Fruit fly (Drosophila melanogaster) whole organism, embryonic: ENCODE measurements around the gene Cyp4g15.

ENCODE experiments used
- ATbp ChIP-seq: fragments of 200-800 bp; sonication (Bioruptor generic); optimal IDR thresholded peaks from 2 replicates; lab custom pipeline; 2017; ENCODE audit warnings: missing biosample characterization, mild to moderate bottlenecking, missing genetic modification characterization, missing genetic modification reagents
- CG10654 ChIP-seq: fragments of 200-800 bp; sonication (Bioruptor generic); optimal IDR thresholded peaks from 2 replicates; lab custom pipeline; 2016; ENCODE audit warnings: missing biosample characterization, missing genetic modification characterization
- CG11247 ChIP-seq: fragments of 200-800 bp; sonication (Bioruptor generic); IDR thresholded peaks from 2 replicates; pipeline ENCODE4 v1.3.6; 2022; ENCODE audit warnings: missing biosample characterization, missing genetic modification characterization
- CG11504 ChIP-seq: fragments of 200-800 bp; sonication (Bioruptor generic); optimal IDR thresholded peaks from 3 replicates; lab custom pipeline; 2019; ENCODE audit warnings: missing biosample characterization, mild to moderate bottlenecking, missing genetic modification characterization, moderate library complexity
- CG11695 ChIP-seq: fragments of 200-800 bp; sonication (Bioruptor generic); IDR thresholded peaks from 3 replicates; pipeline ENCODE4 v1.3.6; 2022; ENCODE audit warnings: missing biosample characterization, missing genetic modification characterization
- CG11696 ChIP-seq: fragments of 200-800 bp; sonication (Bioruptor generic); IDR thresholded peaks from 2 replicates; pipeline ENCODE4 v1.3.6; 2022; ENCODE audit warnings: missing biosample characterization, missing genetic modification characterization
- CG13424 ChIP-seq: fragments of 200-800 bp; sonication (Bioruptor generic); optimal IDR thresholded peaks from 2 replicates; lab custom pipeline; 2019; ENCODE audit warnings: missing biosample characterization, mild to moderate bottlenecking, missing genetic modification characterization, moderate library complexity
- CG13894 ChIP-seq: fragments of 200-800 bp; sonication (Bioruptor generic); optimal IDR thresholded peaks from 3 replicates; lab custom pipeline; 2018; ENCODE audit warnings: missing biosample characterization, mild to moderate bottlenecking, missing genetic modification characterization, moderate library complexity
- CG14050 ChIP-seq: fragments of 200-800 bp; sonication (Bioruptor generic); IDR thresholded peaks from 3 replicates; pipeline ENCODE4 v1.3.6; 2022; ENCODE audit warnings: missing biosample characterization, missing genetic modification characterization
- CG15514 ChIP-seq: fragments of 200-800 bp; sonication (Bioruptor generic); optimal IDR thresholded peaks from 3 replicates; lab custom pipeline; 2017; ENCODE audit warnings: missing biosample characterization, missing genetic modification characterization, mild to moderate bottlenecking, moderate library complexity, missing genetic modification reagents
- CG17359 ChIP-seq: fragments of 200-800 bp; sonication (Bioruptor generic); optimal IDR thresholded peaks from 3 replicates; lab custom pipeline; 2018; ENCODE audit warnings: missing biosample characterization, mild to moderate bottlenecking, missing genetic modification characterization, moderate library complexity
- CG18599 ChIP-seq: fragments of 200-800 bp; sonication (Bioruptor generic); optimal IDR thresholded peaks from 3 replicates; lab custom pipeline; 2017; ENCODE audit warnings: missing biosample characterization, missing genetic modification characterization, mild to moderate bottlenecking, moderate library complexity, missing genetic modification reagents
- CG2199 ChIP-seq: fragments of 200-800 bp; sonication (Bioruptor generic); IDR thresholded peaks from 3 replicates; pipeline ENCODE4 v1.3.6; 2022; ENCODE audit warnings: missing biosample characterization, missing genetic modification characterization
- CG34376 ChIP-seq: fragments of 200-800 bp; sonication (Bioruptor generic); optimal IDR thresholded peaks from 2 replicates; lab custom pipeline; 2018; ENCODE audit warnings: missing biosample characterization, mild to moderate bottlenecking, missing genetic modification characterization
- CG8944 ChIP-seq: fragments of 200-800 bp; sonication (Bioruptor generic); optimal IDR thresholded peaks from 3 replicates; lab custom pipeline; 2016; ENCODE audit warnings: missing biosample characterization, missing genetic modification characterization
- CTCF ChIP-seq: fragments of 200-800 bp; sonication (Bioruptor generic); optimal IDR thresholded peaks from 2 replicates; lab custom pipeline; 2017; ENCODE audit warnings: missing biosample characterization, mild to moderate bottlenecking, missing genetic modification characterization, moderate library complexity
- CoRest ChIP-seq: fragments of 200-800 bp; sonication (Bioruptor generic); optimal IDR thresholded peaks from 3 replicates; lab custom pipeline; 2018; ENCODE audit warnings: missing biosample characterization, mild to moderate bottlenecking, missing genetic modification characterization, moderate library complexity
- D19B ChIP-seq: fragments of 200-800 bp; sonication (Bioruptor generic); optimal IDR thresholded peaks from 2 replicates; lab custom pipeline; 2017; ENCODE audit warnings: missing biosample characterization, mild to moderate bottlenecking, missing genetic modification characterization
- Deaf1 ChIP-seq: fragments of 200-800 bp; optimal IDR thresholded peaks from 3 replicates; lab custom pipeline; 2019; ENCODE audit warnings: missing biosample characterization, mild to moderate bottlenecking, missing genetic modification characterization, moderate library complexity
- Drgx ChIP-seq: fragments of 200-800 bp; sonication (Bioruptor generic); IDR thresholded peaks from 2 replicates; pipeline ENCODE4 v1.3.6; 2022; ENCODE audit warnings: missing biosample characterization, missing genetic modification characterization
- Ets65A ChIP-seq: fragments of 200-800 bp; sonication (Bioruptor generic); peaks from one replicate; lab custom pipeline; 2016; ENCODE audit warnings: missing biosample characterization, missing genetic modification characterization
- HLH54F ChIP-seq: fragments of 200-800 bp; sonication (Bioruptor generic); optimal IDR thresholded peaks from 3 replicates; lab custom pipeline; 2016; ENCODE audit warnings: missing biosample characterization, missing genetic modification characterization
- Hey ChIP-seq: fragments of 200-800 bp; sonication (Bioruptor generic); optimal IDR thresholded peaks from 3 replicates; lab custom pipeline; 2018; ENCODE audit warnings: missing biosample characterization, mild to moderate bottlenecking, missing genetic modification characterization
- Hr51 ChIP-seq, 2 experiments: fragments of 200-800 bp; sonication (Bioruptor generic); optimal IDR thresholded peaks; 2 replicates in 1 of 2; 3 replicates in 1 of 2; lab custom pipeline; 2016 to 2018; ENCODE audit warnings: missing biosample characterization in 2 of 2, missing genetic modification characterization in 2 of 2, mild to moderate bottlenecking in 1 of 2, moderate library complexity in 1 of 2
- Med ChIP-seq: fragments of 200-800 bp; sonication (Bioruptor generic); peaks from one replicate; lab custom pipeline; 2016; ENCODE audit warnings: missing biosample characterization, missing genetic modification characterization, mild to moderate bottlenecking, inconsistent platforms, moderate library complexity
- Mrtf ChIP-seq: fragments of 200-800 bp; sonication (Bioruptor generic); IDR thresholded peaks from 3 replicates; pipeline ENCODE4 v1.3.6; 2022; ENCODE audit warnings: missing biosample characterization, missing genetic modification characterization
- NC2β ChIP-seq: fragments of 200-800 bp; sonication (Bioruptor generic); optimal IDR thresholded peaks from 2 replicates; lab custom pipeline; 2016; ENCODE audit warnings: missing biosample characterization, missing genetic modification characterization
- Nf-YB ChIP-seq: fragments of 200-800 bp; sonication (Bioruptor generic); optimal IDR thresholded peaks from 3 replicates; lab custom pipeline; 2019; ENCODE audit warnings: missing biosample characterization, mild to moderate bottlenecking, missing genetic modification characterization, moderate library complexity
- Six4 ChIP-seq: fragments of 200-800 bp; sonication (Bioruptor generic); optimal IDR thresholded peaks from 2 replicates; lab custom pipeline; 2016; ENCODE audit warnings: missing biosample characterization, missing genetic modification characterization
- Xrp1 ChIP-seq: fragments of 200-800 bp; sonication (Bioruptor generic); IDR thresholded peaks from 2 replicates; pipeline ENCODE4 v1.3.6; 2022; ENCODE audit warnings: missing biosample characterization, missing genetic modification characterization
- ase ChIP-seq: fragments of 200-800 bp; sonication (Bioruptor generic); IDR thresholded peaks from 3 replicates; pipeline ENCODE4 v1.3.6; 2022; ENCODE audit warnings: missing biosample characterization, missing genetic modification characterization
- ato ChIP-seq: fragments of 200-800 bp; sonication (Bioruptor generic); IDR thresholded peaks from 2 replicates; pipeline ENCODE4 v1.3.6; 2022; ENCODE audit warnings: missing biosample characterization, missing genetic modification characterization; ENCODE audit not compliant: partially characterized antibody
- bab2 ChIP-seq: fragments of 200-800 bp; sonication (Bioruptor generic); optimal IDR thresholded peaks from 2 replicates; lab custom pipeline; 2016; ENCODE audit warnings: missing biosample characterization, missing genetic modification characterization
- bcd ChIP-seq: fragments of 200-800 bp; sonication (Bioruptor generic); optimal IDR thresholded peaks from 2 replicates; lab custom pipeline; 2017; ENCODE audit warnings: missing biosample characterization, mild to moderate bottlenecking, missing genetic modification characterization
- bigmax ChIP-seq: fragments of 200-800 bp; sonication (Bioruptor generic); optimal IDR thresholded peaks from 2 replicates; lab custom pipeline; 2018; ENCODE audit warnings: missing biosample characterization, mild to moderate bottlenecking, missing genetic modification characterization
- exex ChIP-seq: fragments of 200-800 bp; sonication (Bioruptor generic); optimal IDR thresholded peaks from 4 replicates; lab custom pipeline; 2018; ENCODE audit warnings: missing biosample characterization, mild to moderate bottlenecking, missing genetic modification characterization, moderate library complexity
- fru ChIP-seq: fragments of >200 bp; optimal IDR thresholded peaks from 2 replicates; lab custom pipeline; 2017
- gem ChIP-seq: fragments of 200-800 bp; sonication (Bioruptor generic); optimal IDR thresholded peaks from 2 replicates; lab custom pipeline; 2019; ENCODE audit warnings: missing biosample characterization, mild to moderate bottlenecking, missing genetic modification characterization, moderate library complexity
- grn ChIP-seq: fragments of 200-800 bp; sonication (Bioruptor generic); optimal IDR thresholded peaks from 3 replicates; lab custom pipeline; 2017; ENCODE audit warnings: missing biosample characterization, missing genetic modification characterization
- gsb ChIP-seq: fragments of 200-800 bp; sonication (Bioruptor generic); IDR thresholded peaks from 2 replicates; pipeline ENCODE4 v1.3.6; 2022; ENCODE audit warnings: missing biosample characterization, missing genetic modification characterization
- mam ChIP-seq: fragments of 200-800 bp; sonication (Bioruptor generic); optimal IDR thresholded peaks from 3 replicates; lab custom pipeline; 2016; ENCODE audit warnings: missing biosample characterization, missing genetic modification characterization
- mirr ChIP-seq: fragments of 200-800 bp; sonication (Bioruptor generic); optimal IDR thresholded peaks from 3 replicates; lab custom pipeline; 2018; ENCODE audit warnings: missing biosample characterization, mild to moderate bottlenecking, missing genetic modification characterization
- pan ChIP-seq, 4 experiments: fragments of >200 bp in 3 of 4; fragments of 200-800 bp in 1 of 4; sonication (Bioruptor generic) in 1 of 4; optimal IDR thresholded peaks in 3 of 4; IDR thresholded peaks in 1 of 4; 2 replicates each; pipeline versions ENCODE4 v1.3.6 to Lab custom; 2017 to 2022; ENCODE audit warnings: missing biosample characterization in 2 of 4, missing genetic modification characterization in 2 of 4, mixed read lengths in 1 of 4
- ranshi ChIP-seq: fragments of 200-800 bp; sonication (Bioruptor generic); IDR thresholded peaks from 2 replicates; pipeline ENCODE4 v1.3.6; 2022; ENCODE audit warnings: missing biosample characterization, missing genetic modification characterization
- row ChIP-seq: fragments of 200-800 bp; sonication (Bioruptor generic); IDR thresholded peaks from 3 replicates; pipeline ENCODE4 v1.3.6; 2022; ENCODE audit warnings: missing biosample characterization, missing genetic modification characterization
- sens ChIP-seq: fragments of 200-800 bp; sonication (Bioruptor generic); peaks from one replicate; lab custom pipeline; 2016; ENCODE audit warnings: missing biosample characterization, missing genetic modification characterization
- sisA ChIP-seq: fragments of 200-800 bp; sonication (Bioruptor generic); IDR thresholded peaks from 2 replicates; pipeline ENCODE4 v1.3.6; 2022; ENCODE audit warnings: missing biosample characterization, missing genetic modification characterization
- sug ChIP-seq: fragments of 200-800 bp; optimal IDR thresholded peaks from 2 replicates; lab custom pipeline; 2019; ENCODE audit warnings: missing biosample characterization, mild to moderate bottlenecking, missing genetic modification characterization, moderate library complexity
- zf30C ChIP-seq: fragments of 200-800 bp; sonication (Bioruptor generic); optimal IDR thresholded peaks from 3 replicates; lab custom pipeline; 2018; ENCODE audit warnings: missing biosample characterization, mild to moderate bottlenecking, missing genetic modification characterization

Cyp4g15 gene

DNA sequence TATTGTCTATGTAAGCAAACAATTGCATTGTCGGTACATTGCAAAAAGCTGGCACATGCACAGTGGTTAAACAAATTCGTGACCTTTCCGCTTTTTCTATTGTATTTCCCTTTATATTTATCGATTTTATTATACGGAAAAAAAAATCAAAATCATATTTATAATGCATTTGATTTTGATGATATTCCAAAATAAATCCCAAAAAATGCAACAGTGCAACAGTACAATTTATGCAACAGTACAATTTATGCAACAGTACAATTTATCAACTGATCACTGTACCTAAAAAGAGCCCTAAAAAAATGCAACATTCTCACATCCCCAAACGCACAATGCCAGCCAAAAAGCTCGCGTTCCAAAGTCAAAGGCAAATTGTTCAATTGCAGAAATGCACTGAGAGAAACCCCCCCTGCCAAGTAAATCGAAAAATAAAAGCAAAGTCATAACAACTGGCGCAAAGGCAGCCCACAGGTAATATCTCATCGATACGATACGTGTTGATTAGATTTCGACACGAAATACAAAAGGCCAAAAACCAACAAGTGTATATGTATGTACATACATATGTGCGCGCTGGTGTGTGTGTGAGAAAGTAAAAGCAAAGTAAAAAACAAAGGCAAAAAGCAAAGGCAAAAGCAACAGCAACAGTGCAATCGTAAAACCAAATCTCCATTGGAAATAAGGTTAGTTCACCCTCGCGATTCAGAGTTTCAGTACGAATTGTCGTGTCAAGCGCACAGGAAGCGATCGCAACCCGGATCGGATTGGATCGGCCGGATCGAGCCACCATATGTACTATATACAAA is 34.8 kb upstream of the Cyp4g15 start, which contains the start of gene Sk1 (continued):
- TF ChIP-seq row (GFP tag; lab: Robert Waterston, UW), result peak; percentile 20; the same call in 1 of the 3 replicates
- TF ChIP-seq HLH54F (GFP tag; lab: Kevin White, UChicago), result no peak
- 0 out of 3 replicates have a peak, but pooled peaks have one; percentile 18 for TF ChIP-seq CG11695 (GFP tag; lab: Robert Waterston, UW)
- peak; percentile 17 for TF ChIP-seq CG11504 (tag; lab: Kevin White, UChicago)
- peak; percentile 20 for TF ChIP-seq Deaf1 (tag; lab: Kevin White, UChicago)
- peak in 1 of 2 experiments; percentile 4 for TF ChIP-seq Hr51 (GFP tag; optimal IDR thresholded peaks at IDR 0.05; lab: Kevin White, UChicago)
- no peak for TF ChIP-seq CG17359 (tag; lab: Kevin White, UChicago)
- peak; percentile 34 for TF ChIP-seq sug (tag; lab: Kevin White, UChicago)
- TF ChIP-seq mirr (GFP tag; lab: Kevin White, UChicago), result peak; percentile 84
- TF ChIP-seq exex, result peak; percentile 42
- no peak for TF ChIP-seq CG11696 (GFP tag; lab: Robert Waterston, UW)
- no peak for TF ChIP-seq Nf-YB
- peak; percentile 63 for TF ChIP-seq sens (GFP tag; lab: Kevin White, UChicago)
- TF ChIP-seq grn (GFP tag; lab: Kevin White, UChicago), result peak; percentile 81
- TF ChIP-seq ato (GFP tag; lab: Robert Waterston, UW), result no peak
- peak; percentile 18; the same call in 1 of the 2 replicates for TF ChIP-seq Xrp1 (GFP tag; lab: Robert Waterston, UW)
- no peak for TF ChIP-seq mam (GFP tag; lab: Kevin White, UChicago)
- peak; percentile 22 for TF ChIP-seq CG13894 (tag; lab: Kevin White, UChicago)
- TF ChIP-seq ATbp (GFP tag; lab: Kevin White, UChicago), result peak; percentile 86
- peak; percentile 75 for TF ChIP-seq Med (GFP tag; lab: Kevin White, UChicago)
- TF ChIP-seq CG18599, result peak; percentile 7
- TF ChIP-seq gem, result peak; percentile 3
- peak; percentile 88 for TF ChIP-seq CG34376 (GFP tag; lab: Kevin White, UChicago)
- 0 out of 3 replicates have a peak, but pooled peaks have one; percentile 28 for TF ChIP-seq CG2199 (GFP tag; lab: Robert Waterston, UW)
- TF ChIP-seq pan (optimal IDR thresholded peaks at IDR 0.05; lab: Kevin White, UChicago), result no peak
- TF ChIP-seq pan (GFP tag; optimal IDR thresholded peaks at IDR 0.05 in 1 of 2, IDR thresholded peaks at IDR 0.05 in 1 of 2), result peak in 1 of 2 experiments; percentile 11
- 0 out of 2 replicates have a peak, but pooled peaks have one; percentile 51 for TF ChIP-seq Drgx (GFP tag; lab: Robert Waterston, UW)
- peak; percentile 64 for TF ChIP-seq bigmax
- TF ChIP-seq ase (GFP tag; lab: Robert Waterston, UW), result no peak
- TF ChIP-seq Mrtf (GFP tag; lab: Robert Waterston, UW), result no peak
- TF ChIP-seq zf30C, result peak; percentile 51
- no peak for TF ChIP-seq CG10654 (GFP tag; lab: Kevin White, UChicago)

DNA sequence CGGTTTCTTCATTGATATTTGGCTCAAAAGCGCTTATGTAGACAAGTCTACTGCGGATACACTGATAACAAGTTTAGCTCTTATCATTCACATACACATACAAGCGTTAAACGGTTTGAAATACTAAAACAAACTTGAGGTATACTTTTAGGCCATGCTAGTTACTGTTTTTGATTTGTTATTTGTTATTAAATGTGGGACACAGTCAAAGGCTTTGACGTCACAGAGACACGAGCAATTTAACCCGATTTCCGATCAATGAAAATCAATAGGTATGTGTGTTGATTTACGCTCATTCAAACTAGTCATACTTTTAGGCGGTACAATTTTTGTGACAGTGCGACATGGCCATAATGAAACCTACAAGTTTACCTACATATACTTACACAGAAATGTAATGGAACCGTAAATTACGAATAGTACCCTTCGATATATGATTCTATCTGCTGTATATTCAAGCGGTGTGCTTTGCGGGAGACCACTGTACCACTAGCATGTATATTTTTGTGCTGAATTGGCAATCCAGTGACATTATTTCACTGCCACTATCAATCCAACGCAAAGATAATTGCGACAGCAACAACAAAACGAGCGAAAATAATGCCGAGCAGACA is 30.0 kb upstream of the Cyp4g15 start:
- TF ChIP-seq CG11247, result peak; percentile 82
- no peak for TF ChIP-seq zf30C
- TF ChIP-seq bcd, result peak; percentile 80
- peak; percentile 95 for TF ChIP-seq Ets65A (GFP tag; lab: Kevin White, UChicago)
- peak; percentile 71 for TF ChIP-seq CG8944
- peak; percentile 78 for TF ChIP-seq CoRest
- TF ChIP-seq CG15514 (GFP tag; lab: Kevin White, UChicago), result peak; percentile 74
- TF ChIP-seq Six4 (GFP tag; lab: Kevin White, UChicago), result peak; percentile 43
- TF ChIP-seq D19B, result peak; percentile 77
- peak; percentile 69 for TF ChIP-seq CG13424 (tag; lab: Kevin White, UChicago)
- peak; percentile 72 for TF ChIP-seq gsb (GFP tag; lab: Robert Waterston, UW)
- TF ChIP-seq ranshi (GFP tag; lab: Robert Waterston, UW), result peak; percentile 85
- TF ChIP-seq CG14050 (GFP tag; lab: Robert Waterston, UW), result peak; percentile 68
- TF ChIP-seq NC2β (GFP tag; lab: Kevin White, UChicago), result no peak
- TF ChIP-seq sisA (GFP tag; lab: Robert Waterston, UW), result peak; percentile 77
- TF ChIP-seq CTCF, result no peak
- TF ChIP-seq Hey (tag; lab: Kevin White, UChicago), result peak; percentile 69
- TF ChIP-seq fru (lab: Kevin White, UChicago), result no peak
- peak; percentile 86 for TF ChIP-seq bab2 (GFP tag; lab: Kevin White, UChicago)
